Worm (Caenorhabditis elegans): Measurements from ENCODE around the gene ctsa-3.2.

Gene ctsa-3.2

ce11 chrII:9886216-9886615 lies 11.2 kb downstream of the ctsa-3.2 start, which contains the start of gene algn-8:
Gene algn-8, minus strand, starts transcription at chrII:9886442.
- TF ChIP-seq Y79H2A.3 (GFP tag; conservative IDR thresholded peaks at IDR 0.05) = no peak
- peak; percentile 62 for TF ChIP-seq B0336.3 (GFP tag; IDR thresholded peaks at IDR 0.05)
- TF ChIP-seq attf-3 (GFP tag; conservative IDR thresholded peaks at IDR 0.05) = no peak
- TF ChIP-seq tlf-1 (GFP tag; optimal IDR thresholded peaks at IDR 0.05) = peak; percentile 3
- TF ChIP-seq unc-130 (GFP tag; optimal IDR thresholded peaks at IDR 0.05) = peak; percentile 55
- no peak for TF ChIP-seq F52B5.7 (tag; optimal IDR thresholded peaks at IDR 0.05)
- TF ChIP-seq zim-3 (tag; optimal IDR thresholded peaks at IDR 0.05) = peak; percentile 36
- no peak for TF ChIP-seq mel-28 (tag; optimal IDR thresholded peaks at IDR 0.05; ENCODE audit: borderline replicate concordance)
- TF ChIP-seq nhr-120 (GFP tag; IDR thresholded peaks at IDR 0.05) = no peak
- peak; percentile 50 for TF ChIP-seq hrde-1 (tag; optimal IDR thresholded peaks at IDR 0.05; ENCODE audit: borderline replicate concordance)
- 0 out of 2 replicates have a peak, but pooled peaks have one; percentile 33 for TF ChIP-seq Y56A3A.18 (GFP tag; IDR thresholded peaks at IDR 0.05)
- TF ChIP-seq atf-7 (tag; optimal IDR thresholded peaks at IDR 0.05) = peak; percentile 45
- TF ChIP-seq ceh-100 (GFP tag; IDR thresholded peaks at IDR 0.05) = no peak
- TF ChIP-seq madf-3 (GFP tag; IDR thresholded peaks at IDR 0.05) = 0 out of 2 replicates have a peak, but pooled peaks have one; percentile 12
- TF ChIP-seq somi-1 (GFP tag; optimal IDR thresholded peaks at IDR 0.05) = no peak
- peak; percentile 67 for TF ChIP-seq repo-1 (tag; optimal IDR thresholded peaks at IDR 0.05)
- TF ChIP-seq aptf-3 (GFP tag; IDR thresholded peaks at IDR 0.05) = 0 out of 2 replicates have a peak, but pooled peaks have one; percentile 66
- TF ChIP-seq chd-7 (tag; optimal IDR thresholded peaks at IDR 0.05) = peak; percentile 45
- TF ChIP-seq hmg-1.2 (GFP tag; IDR thresholded peaks at IDR 0.05) = peak; percentile 19; the same call in 1 of the 2 replicates
- no peak for TF ChIP-seq Y95B8A.8 (GFP tag; IDR thresholded peaks at IDR 0.05)
- TF ChIP-seq Y53F4B.3 (GFP tag; IDR thresholded peaks at IDR 0.05) = no peak
- 0 out of 2 replicates have a peak, but pooled peaks have one; percentile 24 for TF ChIP-seq ekl-4 (GFP tag; IDR thresholded peaks at IDR 0.05)
- peak; percentile 71 for TF ChIP-seq Y53G8AR.9 (GFP tag; conservative IDR thresholded peaks at IDR 0.05)
- no peak for TF ChIP-seq F23B12.7 (tag; optimal IDR thresholded peaks at IDR 0.05; ENCODE audit: insufficient read depth)
- peak; percentile 9 for TF ChIP-seq madf-10 (tag; optimal IDR thresholded peaks at IDR 0.05)

- no peak for TF ChIP-seq nhr-27 (tag; optimal IDR thresholded peaks at IDR 0.05)
- no peak for TF ChIP-seq die-1 (tag; optimal IDR thresholded peaks at IDR 0.05)
- TF ChIP-seq ztf-26 (tag; optimal IDR thresholded peaks at IDR 0.05) = no peak
- TF ChIP-seq B0019.2 (GFP tag; conservative IDR thresholded peaks at IDR 0.05) = no peak
- no peak for TF ChIP-seq lsl-1 (GFP tag; optimal IDR thresholded peaks at IDR 0.05)
- TF ChIP-seq ekl-4 (GFP tag; IDR thresholded peaks at IDR 0.05) = no peak
- no peak for TF ChIP-seq bed-2 (GFP tag; IDR thresholded peaks at IDR 0.05)
Measured at ce11 chrII:9888549-9888948, 13.6 kb downstream of the ctsa-3.2 start.

ce11 chrII:9891031-9891689 lies 16.2 kb downstream of the ctsa-3.2 start, which contains the start of gene vgln-1:
Gene vgln-1, minus strand, starts transcription at chrII:9891081.
- 0 out of 2 replicates have a peak, but pooled peaks have one; percentile 56 for TF ChIP-seq ztf-25 (GFP tag; IDR thresholded peaks at IDR 0.05)
- no peak for TF ChIP-seq C17E4.6 (GFP tag; IDR thresholded peaks at IDR 0.05)
- TF ChIP-seq let-607 (tag; optimal IDR thresholded peaks at IDR 0.05) = peak in 1 of 2 experiments; percentile 7
- TF ChIP-seq nfya-1 (tag; optimal IDR thresholded peaks at IDR 0.05; ENCODE audit: borderline replicate concordance, insufficient read depth) = no peak
- peak; percentile 12 for TF ChIP-seq ZK185.1 (tag; optimal IDR thresholded peaks at IDR 0.05; ENCODE audit: poor library complexity, severe bottlenecking)
- no peak for TF ChIP-seq xnd-1 (tag; optimal IDR thresholded peaks at IDR 0.05)
- TF ChIP-seq attf-6 (GFP tag; IDR thresholded peaks at IDR 0.05) = no peak
- peak; percentile 26; the same call in 1 of the 2 replicates for TF ChIP-seq madf-6 (GFP tag; IDR thresholded peaks at IDR 0.05)
- TF ChIP-seq Y56A3A.18 (GFP tag; IDR thresholded peaks at IDR 0.05) = 0 out of 2 replicates have a peak, but pooled peaks have one; percentile 52
- TF ChIP-seq ceh-27 (GFP tag; optimal IDR thresholded peaks at IDR 0.05) = peak; percentile 28
- peak; percentile 48; the same call in 1 of the 2 replicates for TF ChIP-seq hmg-1.2 (GFP tag; IDR thresholded peaks at IDR 0.05)
- TF ChIP-seq nhr-80 (tag; optimal IDR thresholded peaks at IDR 0.05) = no peak

Measured in whole organism, young adult.